Worm (Caenorhabditis elegans) whole organism, young adult: ENCODE results near the gene mpk-1.

Experiments used
- B0261.1 ChIP-seq: sonication (generic microtip); optimal IDR thresholded peaks from 2 replicates; lab custom pipeline; 2016; ENCODE audit warnings: mild to moderate bottlenecking, missing genetic modification characterization, moderate library complexity, missing compliant biosample characterization
- F55B11.4 ChIP-seq: sonication (generic microtip); optimal IDR thresholded peaks from 2 replicates; lab custom pipeline; 2016; ENCODE audit warnings: missing compliant biosample characterization, missing genetic modification characterization, borderline replicate concordance; ENCODE audit not compliant: insufficient read depth
- ama-1 ChIP-seq, 3 experiments: fragments of 150-350 bp in 1 of 3; sonication (generic microtip) in 2 of 3; optimal IDR thresholded peaks; 2 replicates each; lab custom pipeline; 2014 to 2018; ENCODE audit warnings: missing biosample characterization in 2 of 3, missing genetic modification characterization in 2 of 3, missing genetic modification reagents in 2 of 3
- attf-3 ChIP-seq: fragments of 200-800 bp; sonication (Bioruptor generic); conservative IDR thresholded peaks from 2 replicates; pipeline ENCODE4 v1.3.6; 2022; ENCODE audit warnings: missing genetic modification reagents, missing genetic modification characterization, missing compliant biosample characterization
- attf-5 ChIP-seq: fragments of 200-800 bp; sonication (Bioruptor generic); optimal IDR thresholded peaks from 2 replicates; lab custom pipeline; 2018; ENCODE audit warnings: mild to moderate bottlenecking, missing genetic modification characterization, missing compliant biosample characterization
- lir-1 ChIP-seq: fragments of 200-800 bp; sonication (Bioruptor generic); conservative IDR thresholded peaks from 2 replicates; pipeline ENCODE4 v1.3.6; 2022; ENCODE audit warnings: missing genetic modification reagents, missing genetic modification characterization, missing compliant biosample characterization
- nhr-27 ChIP-seq: fragments of 200-800 bp; sonication (Bioruptor generic); optimal IDR thresholded peaks from 2 replicates; lab custom pipeline; 2018; ENCODE audit warnings: mild to moderate bottlenecking, missing genetic modification characterization, moderate library complexity, missing compliant biosample characterization
- snpc-4 ChIP-seq, 5 experiments: fragments of 150-350 bp in 1 of 5; sonication (generic microtip) in 4 of 5; optimal IDR thresholded peaks; 2 replicates each; lab custom pipeline; 2014 to 2018; ENCODE audit warnings: missing genetic modification characterization in 5 of 5, missing biosample characterization in 3 of 5, antibody characterized with exemption in 2 of 5, mild to moderate bottlenecking in 2 of 5, missing compliant biosample characterization in 2 of 5, missing genotype in 2 of 5, moderate library complexity in 2 of 5, missing genetic modification reagents in 1 of 5
- tbp1 ChIP-seq: fragments of 200-800 bp; sonication (Bioruptor generic); optimal IDR thresholded peaks from 2 replicates; lab custom pipeline; 2018; ENCODE audit warnings: mild to moderate bottlenecking, missing genetic modification characterization, missing compliant biosample characterization
- unc-62 ChIP-seq: fragments of 150-350 bp; optimal IDR thresholded peaks from 2 replicates; lab custom pipeline; 2014; ENCODE audit warnings: missing biosample characterization, missing genetic modification reagents, missing genetic modification characterization
- ztf-28 ChIP-seq: fragments of 200-800 bp; sonication (Bioruptor generic); IDR thresholded peaks from 2 replicates; pipeline ENCODE4 v1.3.6; 2022; ENCODE audit warnings: missing genetic modification reagents, missing genetic modification characterization, missing compliant biosample characterization

DNA sequence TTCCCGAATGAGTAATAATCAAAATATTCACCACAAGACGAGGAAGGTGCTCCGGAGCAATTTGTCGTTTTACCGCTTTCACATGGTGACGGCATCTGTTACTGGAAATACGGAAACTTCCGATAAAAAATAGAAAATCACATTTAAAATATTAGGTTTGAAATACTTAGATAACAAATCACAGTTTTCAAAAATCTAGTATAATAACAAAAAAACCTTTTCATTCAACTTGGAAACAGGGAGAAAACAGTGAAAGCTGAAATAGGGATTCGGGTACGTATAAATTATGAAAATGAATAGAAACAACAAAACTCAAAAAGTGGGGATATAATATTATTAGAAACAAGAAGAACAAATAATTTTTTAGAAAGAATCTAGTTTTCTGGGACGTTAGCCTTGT lies 46.6 kb downstream of the mpk-1 start, which contains the start of gene C16C10.1:
- TF ChIP-seq nhr-27, result no peak
- TF ChIP-seq ama-1 (optimal IDR thresholded peaks at IDR 0.05; lab: Kevin White, UChicago), result no peak
- TF ChIP-seq ama-1 (GFP tag; optimal IDR thresholded peaks at IDR 0.05; lab: Kevin White, UChicago), result no peak
- TF ChIP-seq ztf-28, result no peak
- TF ChIP-seq attf-3 (GFP tag; lab: Robert Waterston, UW), result no peak
- no peak for TF ChIP-seq attf-5 (GFP tag; lab: Kevin White, UChicago)
- TF ChIP-seq B0261.1 (tag; lab: Kevin White, UChicago), result no peak
- TF ChIP-seq tbp1, result no peak
- TF ChIP-seq unc-62 (GFP tag; lab: Kevin White, UChicago), result no peak
- TF ChIP-seq lir-1 (GFP tag; lab: Robert Waterston, UW), result no peak
- no peak for TF ChIP-seq snpc-4 (GFP tag; optimal IDR thresholded peaks at IDR 0.05; lab: Kevin White, UChicago)
- TF ChIP-seq snpc-4 (tag; optimal IDR thresholded peaks at IDR 0.05; lab: Kevin White, UChicago), result no peak
- TF ChIP-seq F55B11.4 (tag; lab: Kevin White, UChicago), result no peak
